Worm (Caenorhabditis elegans) whole organism, L3 larva: ENCODE measurements around the gene mip-2.

Source experiments
- aly-2 ChIP-seq: fragments of 150-350 bp; optimal IDR thresholded peaks from 2 replicates; lab custom pipeline; 2014; ENCODE audit warnings: missing biosample characterization, missing genetic modification characterization
- ceh-9 ChIP-seq: sonication (generic microtip); optimal IDR thresholded peaks from 2 replicates; lab custom pipeline; 2018; ENCODE audit warnings: missing biosample characterization, missing genetic modification characterization
- elt-3 ChIP-seq, 3 experiments: fragments of 150-350 bp in 1 of 3; sonication (generic microtip) in 2 of 3; optimal IDR thresholded peaks; 2 replicates in 2 of 3; 4 replicates in 1 of 3; lab custom pipeline; 2014 to 2017; ENCODE audit warnings: missing biosample characterization in 3 of 3, missing genetic modification characterization in 3 of 3
- mdl-1 ChIP-seq: fragments of 150-350 bp; optimal IDR thresholded peaks from 2 replicates; lab custom pipeline; 2014; ENCODE audit warnings: missing biosample characterization, missing genetic modification characterization
- nhr-76 ChIP-seq: fragments of 150-350 bp; sonication (generic microtip); optimal IDR thresholded peaks from 5 replicates; lab custom pipeline; 2014; ENCODE audit warnings: missing biosample characterization, missing genetic modification characterization
- unc-39 ChIP-seq: sonication (generic microtip); optimal IDR thresholded peaks from 4 replicates; lab custom pipeline; 2017; ENCODE audit warnings: missing biosample characterization, missing genetic modification characterization

DNA sequence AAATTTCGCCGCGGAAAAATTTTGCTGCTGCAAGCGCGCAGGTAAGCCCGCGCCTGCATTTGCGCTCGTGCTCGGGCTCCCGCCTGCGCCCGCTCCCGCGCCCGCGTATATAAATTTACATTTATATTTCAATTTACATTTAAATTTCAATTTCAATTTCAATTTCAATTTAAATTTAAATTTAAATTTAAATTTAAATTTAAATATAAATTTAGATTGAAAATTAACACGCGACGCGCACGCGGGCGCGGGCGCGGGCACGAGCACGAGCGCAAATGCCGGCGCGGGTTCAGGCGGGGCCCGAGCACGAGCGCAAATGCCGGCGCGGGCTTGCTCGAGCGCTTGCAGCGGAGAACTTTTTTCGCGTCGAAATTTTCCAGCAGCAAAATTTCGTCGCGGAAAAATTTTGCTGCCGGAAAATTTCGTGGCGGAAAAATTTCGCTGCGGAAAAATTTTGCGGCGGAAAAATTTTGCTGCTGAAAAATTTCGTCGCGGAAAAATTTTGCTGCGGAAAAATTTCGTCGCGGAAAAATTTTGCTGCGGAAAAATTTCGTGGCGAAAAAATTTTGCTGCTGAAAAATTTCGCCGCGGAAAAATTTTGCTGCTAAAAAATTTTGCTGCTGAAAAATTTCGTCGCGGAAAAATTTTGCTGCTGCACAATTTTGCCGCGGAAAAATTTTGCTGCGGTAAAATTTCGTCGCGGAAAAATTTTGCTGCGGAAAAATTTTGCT, 25.7 kb downstream of the mip-2 start:
- TF ChIP-seq aly-2 (tag; lab: Kevin White, UChicago) (no peak), nhr-76 (tag; lab: Kevin White, UChicago) (no peak), elt-3 (tag; optimal IDR thresholded peaks at IDR 0.05; lab: Kevin White, UChicago) (no peak), unc-39 (tag; lab: Kevin White, UChicago) (no peak), mdl-1 (tag; lab: Kevin White, UChicago) (no peak), ceh-9 (tag; lab: Kevin White, UChicago) (no peak)
